Worm (Caenorhabditis elegans) whole organism, L2 larva: ENCODE measurements around the gene B0457.4.

Source experiments
- C34F6.9 ChIP-seq: fragments of 150-350 bp; optimal IDR thresholded peaks from 2 replicates; lab custom pipeline; 2014; ENCODE audit warnings: missing biosample characterization, missing genetic modification characterization
- F13H6.1 ChIP-seq: sonication (generic microtip); optimal IDR thresholded peaks from 2 replicates; lab custom pipeline; 2016; ENCODE audit warnings: missing genetic modification characterization, missing compliant biosample characterization
- R02D3.7 ChIP-seq: fragments of 150-350 bp; optimal IDR thresholded peaks from 2 replicates; lab custom pipeline; 2014; ENCODE audit warnings: missing biosample characterization, missing genetic modification characterization
- ZK546.5 ChIP-seq: sonication (generic microtip); optimal IDR thresholded peaks from 2 replicates; lab custom pipeline; 2017; ENCODE audit warnings: missing biosample characterization, missing genetic modification characterization
- alr-1 ChIP-seq: fragments of 150-350 bp; optimal IDR thresholded peaks from 2 replicates; lab custom pipeline; 2014; ENCODE audit warnings: missing biosample characterization, missing genetic modification characterization
- aly-2 ChIP-seq: fragments of 150-350 bp; optimal IDR thresholded peaks from 2 replicates; lab custom pipeline; 2014; ENCODE audit warnings: missing biosample characterization, missing genetic modification characterization
- ama-1 ChIP-seq: fragments of 150-350 bp; optimal IDR thresholded peaks from 2 replicates; lab custom pipeline; 2018; ENCODE audit warnings: inconsistent platforms
- blmp-1 ChIP-seq: sonication (generic microtip); optimal IDR thresholded peaks from 2 replicates; lab custom pipeline; 2017; ENCODE audit warnings: missing genetic modification characterization, mild to moderate bottlenecking, missing compliant biosample characterization, antibody characterized with exemption, moderate library complexity; ENCODE audit not compliant: insufficient read depth
- ceh-16 ChIP-seq: fragments of 150-350 bp; optimal IDR thresholded peaks from 2 replicates; lab custom pipeline; 2014; ENCODE audit warnings: missing biosample characterization, missing genetic modification characterization
- crh-2 ChIP-seq: sonication (generic microtip); optimal IDR thresholded peaks from 2 replicates; lab custom pipeline; 2017; ENCODE audit warnings: missing biosample characterization, missing genetic modification characterization
- dmd-4 ChIP-seq: sonication (generic microtip); optimal IDR thresholded peaks from 2 replicates; lab custom pipeline; 2017; ENCODE audit warnings: missing biosample characterization, missing genetic modification characterization
- elt-1 ChIP-seq: fragments of 150-350 bp; optimal IDR thresholded peaks from 2 replicates; lab custom pipeline; 2014; ENCODE audit warnings: missing biosample characterization, missing genetic modification characterization
- elt-3 ChIP-seq: sonication (generic microtip); optimal IDR thresholded peaks from 2 replicates; lab custom pipeline; 2017; ENCODE audit warnings: missing biosample characterization, missing genetic modification characterization
- fos-1 ChIP-seq: fragments of 150-350 bp; optimal IDR thresholded peaks from 2 replicates; lab custom pipeline; 2014; ENCODE audit warnings: missing biosample characterization, missing genetic modification characterization
- gmeb-1 ChIP-seq: fragments of 150-350 bp; optimal IDR thresholded peaks from 2 replicates; lab custom pipeline; 2014; ENCODE audit warnings: missing biosample characterization, missing genetic modification characterization
- lin-11 ChIP-seq: fragments of 150-350 bp; sonication (generic microtip); optimal IDR thresholded peaks from 2 replicates; lab custom pipeline; 2014; ENCODE audit warnings: missing biosample characterization, missing genetic modification characterization, inconsistent platforms, mixed read lengths
- lin-13 ChIP-seq: fragments of 150-350 bp; optimal IDR thresholded peaks from 2 replicates; lab custom pipeline; 2014; ENCODE audit warnings: missing biosample characterization, missing genetic modification reagents, missing genetic modification characterization
- lsy-2 ChIP-seq, 2 experiments: fragments of 150-350 bp in 1 of 2; sonication (generic microtip) in 1 of 2; optimal IDR thresholded peaks; 2 replicates each; lab custom pipeline; 2014 to 2017; ENCODE audit warnings: missing biosample characterization in 2 of 2, missing genetic modification characterization in 2 of 2
- mbf-1 ChIP-seq: sonication (generic microtip); optimal IDR thresholded peaks from 2 replicates; lab custom pipeline; 2017; ENCODE audit warnings: missing biosample characterization, missing genetic modification characterization
- mdl-1 ChIP-seq, 2 experiments: fragments of 150-350 bp in 1 of 2; sonication (generic microtip) in 1 of 2; optimal IDR thresholded peaks; 2 replicates each; lab custom pipeline; 2017; ENCODE audit warnings: missing biosample characterization in 2 of 2, missing genetic modification characterization in 2 of 2
- nhr-10 ChIP-seq: sonication (generic microtip); optimal IDR thresholded peaks from 2 replicates; lab custom pipeline; 2017; ENCODE audit warnings: missing biosample characterization, missing genetic modification characterization
- nhr-11 ChIP-seq: fragments of 150-350 bp; optimal IDR thresholded peaks from 2 replicates; lab custom pipeline; 2014; ENCODE audit warnings: missing biosample characterization, missing genetic modification characterization
- nhr-21 ChIP-seq: fragments of 150-350 bp; optimal IDR thresholded peaks from 2 replicates; lab custom pipeline; 2014; ENCODE audit warnings: missing biosample characterization, missing genetic modification characterization
- nhr-23 ChIP-seq: fragments of 150-350 bp; optimal IDR thresholded peaks from 2 replicates; lab custom pipeline; 2014; ENCODE audit warnings: missing biosample characterization, missing genetic modification reagents, missing genetic modification characterization
- nhr-25 ChIP-seq: fragments of 150-350 bp; sonication (generic microtip); optimal IDR thresholded peaks from 3 replicates; lab custom pipeline; 2014; ENCODE audit warnings: missing biosample characterization, missing genetic modification characterization
- nhr-6 ChIP-seq: fragments of 150-350 bp; optimal IDR thresholded peaks from 2 replicates; lab custom pipeline; 2014; ENCODE audit warnings: missing biosample characterization, missing genetic modification characterization
- nhr-77 ChIP-seq: fragments of 150-350 bp; optimal IDR thresholded peaks from 2 replicates; lab custom pipeline; 2014; ENCODE audit warnings: missing biosample characterization, missing genetic modification characterization
- sem-4 ChIP-seq: fragments of 150-350 bp; optimal IDR thresholded peaks from 2 replicates; lab custom pipeline; 2014; ENCODE audit warnings: missing biosample characterization, missing genetic modification reagents, missing genetic modification characterization
- sma-3 ChIP-seq: sonication (generic microtip); optimal IDR thresholded peaks from 2 replicates; lab custom pipeline; 2016; ENCODE audit warnings: missing genetic modification reagents, missing genetic modification characterization, missing compliant biosample characterization
- sma-9 ChIP-seq, 2 experiments: fragments of 150-350 bp in 1 of 2; sonication (generic microtip) in 1 of 2; optimal IDR thresholded peaks; 2 replicates each; lab custom pipeline; 2014 to 2016; ENCODE audit warnings: missing genetic modification characterization in 2 of 2, mild to moderate bottlenecking in 1 of 2, missing biosample characterization in 1 of 2, missing compliant biosample characterization in 1 of 2, missing genetic modification reagents in 1 of 2, moderate library complexity in 1 of 2
- snpc-4 ChIP-seq: fragments of 150-350 bp; optimal IDR thresholded peaks from 2 replicates; lab custom pipeline; 2014; ENCODE audit warnings: missing biosample characterization, missing genetic modification characterization
- unc-39 ChIP-seq: fragments of 150-350 bp; optimal IDR thresholded peaks from 2 replicates; lab custom pipeline; 2014; ENCODE audit warnings: missing biosample characterization, missing genetic modification characterization
- unc-55 ChIP-seq: fragments of 150-350 bp; sonication (generic microtip); optimal IDR thresholded peaks from 3 replicates; lab custom pipeline; 2014; ENCODE audit warnings: missing biosample characterization, missing genetic modification reagents, missing genetic modification characterization
- unc-62 ChIP-seq: fragments of 150-350 bp; optimal IDR thresholded peaks from 2 replicates; lab custom pipeline; 2014; ENCODE audit warnings: missing biosample characterization, missing genetic modification reagents, missing genetic modification characterization
- zag-1 ChIP-seq: fragments of 150-350 bp; optimal IDR thresholded peaks from 2 replicates; lab custom pipeline; 2014; ENCODE audit warnings: missing biosample characterization, missing genetic modification characterization
- ztf-1 ChIP-seq: fragments of 200-800 bp; sonication (Bioruptor generic); conservative IDR thresholded peaks from 2 replicates; pipeline ENCODE4 v1.3.6; 2022; ENCODE audit warnings: missing genetic modification characterization, missing compliant biosample characterization
- ztf-4 ChIP-seq: fragments of 150-350 bp; optimal IDR thresholded peaks from 2 replicates; lab custom pipeline; 2014; ENCODE audit warnings: missing biosample characterization, missing genetic modification characterization

The B0457.4 gene

DNA sequence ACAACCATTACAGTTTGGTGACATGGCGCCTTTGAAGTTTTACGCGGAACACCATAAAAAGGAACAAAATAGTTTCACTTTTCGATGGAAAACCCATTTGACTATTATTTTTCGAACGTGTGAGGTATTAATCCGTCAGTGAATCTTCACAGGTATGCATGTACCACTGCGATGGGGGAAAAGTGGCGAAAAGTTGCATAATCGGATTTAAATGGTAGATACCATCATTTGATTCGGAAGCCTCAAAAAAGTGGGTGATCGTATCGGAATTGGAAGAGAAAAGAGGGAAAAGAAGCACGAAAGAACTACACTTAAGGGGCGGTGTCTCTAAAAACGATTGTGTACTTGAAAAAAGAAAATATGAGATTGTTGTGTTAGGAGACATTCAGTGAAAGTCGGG is 41.9 kb upstream of the B0457.4 start:
- TF ChIP-seq ztf-1 (GFP tag; lab: Robert Waterston, UW) (no peak), unc-55 (GFP tag; lab: Kevin White, UChicago) (no peak), elt-1 (tag; lab: Kevin White, UChicago) (peak; percentile 22)

DNA sequence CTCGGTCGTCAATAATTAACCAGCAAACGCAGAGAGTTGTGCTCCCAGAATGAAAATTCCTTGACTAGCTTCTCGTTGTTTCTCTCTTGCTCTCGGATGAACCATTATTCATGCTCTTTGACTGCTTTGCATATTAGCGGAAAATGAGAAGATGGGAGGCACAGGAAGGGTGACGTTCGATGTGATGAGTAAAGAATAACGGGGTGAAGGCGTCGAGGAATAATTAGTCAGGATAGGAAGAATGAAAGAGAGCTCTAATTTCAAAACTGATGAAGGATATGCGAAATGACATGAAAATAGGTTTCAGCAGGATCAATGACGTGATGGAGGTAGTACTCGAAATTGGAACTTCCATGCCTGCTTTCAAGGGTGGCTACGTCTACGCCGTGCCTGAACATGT is 39.4 kb upstream of the B0457.4 start:
- TF ChIP-seq lin-11 (tag; lab: Kevin White, UChicago) (no peak), unc-39 (tag; lab: Kevin White, UChicago) (no peak), snpc-4 (tag; lab: Kevin White, UChicago) (no peak), nhr-23 (no peak), nhr-11 (no peak), elt-3 (tag; lab: Kevin White, UChicago) (no peak), gmeb-1 (no peak), sem-4 (tag; lab: Kevin White, UChicago) (no peak), unc-62 (GFP tag; lab: Kevin White, UChicago) (no peak), ama-1 (lab: Kevin White, UChicago) (no peak), sma-9 (GFP tag; optimal IDR thresholded peaks at IDR 0.05; lab: Kevin White, UChicago) (no peak), sma-9 (tag; optimal IDR thresholded peaks at IDR 0.05; lab: Kevin White, UChicago) (no peak), nhr-77 (tag; lab: Kevin White, UChicago) (no peak), lsy-2 (tag; optimal IDR thresholded peaks at IDR 0.05; lab: Kevin White, UChicago) (no peak), mbf-1 (tag; lab: Kevin White, UChicago) (no peak), dmd-4 (tag; lab: Kevin White, UChicago) (no peak), fos-1 (tag; lab: Kevin White, UChicago) (no peak), crh-2 (tag; lab: Kevin White, UChicago) (no peak), R02D3.7 (tag; lab: Kevin White, UChicago) (no peak)

DNA sequence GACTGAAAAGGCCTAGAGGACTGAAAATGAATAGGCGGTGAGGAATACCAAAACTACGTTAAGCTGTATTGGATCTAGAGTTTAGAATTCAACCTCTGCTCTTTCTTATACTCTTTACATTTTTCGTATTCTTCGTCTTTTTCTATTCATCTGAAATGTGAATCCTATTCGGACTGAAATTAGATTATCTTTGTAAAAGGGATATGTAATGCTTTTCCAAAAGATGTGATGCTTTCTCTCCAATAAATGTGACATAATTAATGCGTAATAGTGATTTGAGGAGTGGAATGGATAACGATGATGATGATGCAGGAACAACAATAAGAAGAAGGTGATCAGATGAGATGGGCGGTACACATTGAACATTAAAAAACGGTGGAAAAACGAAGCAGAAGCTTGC is 36.8 kb upstream of the B0457.4 start:
- no peak for TF ChIP-seq sma-9 (GFP tag; optimal IDR thresholded peaks at IDR 0.05; lab: Kevin White, UChicago)
- no peak for TF ChIP-seq sma-9 (tag; optimal IDR thresholded peaks at IDR 0.05; lab: Kevin White, UChicago)
- TF ChIP-seq nhr-25 (tag; lab: Kevin White, UChicago), result no peak
- no peak for TF ChIP-seq ceh-16 (tag; lab: Kevin White, UChicago)
- no peak for TF ChIP-seq unc-62 (GFP tag; lab: Kevin White, UChicago)
- TF ChIP-seq gmeb-1, result no peak
- no peak for TF ChIP-seq dmd-4 (tag; lab: Kevin White, UChicago)
- TF ChIP-seq mbf-1 (tag; lab: Kevin White, UChicago), result no peak
- TF ChIP-seq ZK546.5 (tag; lab: Kevin White, UChicago), result no peak
- no peak for TF ChIP-seq C34F6.9 (tag; lab: Kevin White, UChicago)
- no peak for TF ChIP-seq fos-1 (tag; lab: Kevin White, UChicago)
- TF ChIP-seq nhr-11, result no peak
- no peak for TF ChIP-seq lin-13 (GFP tag; lab: Kevin White, UChicago)
- TF ChIP-seq zag-1 (tag; lab: Kevin White, UChicago), result no peak

DNA sequence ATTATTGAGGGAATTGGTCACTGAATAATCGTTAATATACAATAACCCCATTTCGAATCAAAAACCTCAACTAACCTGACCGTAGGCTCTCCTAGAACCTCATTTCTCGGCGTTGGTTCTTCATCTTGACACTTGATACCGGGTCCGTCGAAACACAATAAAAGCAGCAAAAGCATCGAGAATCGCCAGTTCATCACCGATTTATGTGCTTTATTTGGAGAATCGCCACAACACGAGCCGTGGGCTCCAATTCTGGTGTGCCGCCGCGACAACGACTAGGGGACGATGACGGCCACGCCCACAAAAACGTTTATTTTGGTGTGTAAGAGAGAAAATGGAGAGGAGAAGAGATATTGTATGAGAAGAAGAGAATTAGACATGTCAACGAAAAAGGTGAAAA is 35.6 kb upstream of the B0457.4 start, which contains the start of gene cutl-15:
Gene cutl-15, minus strand, starts transcription at position 298 of the 400 bp plus-strand sequence.
- no peak for TF ChIP-seq gmeb-1
- no peak for TF ChIP-seq fos-1 (tag; lab: Kevin White, UChicago)
- TF ChIP-seq F13H6.1, result no peak
- no peak for TF ChIP-seq ceh-16 (tag; lab: Kevin White, UChicago)
- TF ChIP-seq nhr-21 (tag; lab: Kevin White, UChicago), result no peak
- TF ChIP-seq nhr-11, result no peak
- no peak for TF ChIP-seq aly-2
- TF ChIP-seq nhr-6, result no peak
- no peak for TF ChIP-seq unc-55 (GFP tag; lab: Kevin White, UChicago)
- no peak for TF ChIP-seq nhr-77 (tag; lab: Kevin White, UChicago)
- TF ChIP-seq lin-11 (tag; lab: Kevin White, UChicago), result no peak
- no peak for TF ChIP-seq sma-3 (GFP tag; lab: Kevin White, UChicago)
- TF ChIP-seq snpc-4 (tag; lab: Kevin White, UChicago), result no peak
- no peak for TF ChIP-seq mbf-1 (tag; lab: Kevin White, UChicago)
- TF ChIP-seq R02D3.7 (tag; lab: Kevin White, UChicago), result no peak
- TF ChIP-seq nhr-10, result no peak
- no peak for TF ChIP-seq alr-1 (tag; lab: Kevin White, UChicago)
- no peak for TF ChIP-seq mdl-1 (tag; optimal IDR thresholded peaks at IDR 0.05; lab: Kevin White, UChicago)
- TF ChIP-seq blmp-1 (tag; lab: Kevin White, UChicago), result no peak
- TF ChIP-seq ztf-4 (tag; lab: Kevin White, UChicago), result no peak
